Fruit fly (Drosophila melanogaster): ENCODE data around the gene mtgo.

Gene mtgo

dm6 chr2L:16620384-16620908 lies 75.6 kb downstream of the mtgo start (continued):
- TF ChIP-seq jim (GFP tag; optimal IDR thresholded peaks at IDR 0.05) (peak; percentile 77), foxo (GFP tag; optimal IDR thresholded peaks at IDR 0.05) (peak; percentile 0 to 80), dmrt93B (GFP tag; optimal IDR thresholded peaks at IDR 0.05) (peak; percentile 88), Mio (GFP tag; optimal IDR thresholded peaks at IDR 0.05) (no peak), HLH106 (tag; optimal IDR thresholded peaks at IDR 0.05) (peak; percentile 94), h (GFP tag; optimal IDR thresholded peaks at IDR 0.05) (peak; percentile 94), lola (GFP tag; optimal IDR thresholded peaks at IDR 0.05) (no peak), Hr83 (GFP tag; optimal IDR thresholded peaks at IDR 0.05; ENCODE audit: poor library complexity, severe bottlenecking) (no peak), CrebA (GFP tag; optimal IDR thresholded peaks at IDR 0.05; ENCODE audit: borderline replicate concordance) (peak; percentile 8)

DNA sequence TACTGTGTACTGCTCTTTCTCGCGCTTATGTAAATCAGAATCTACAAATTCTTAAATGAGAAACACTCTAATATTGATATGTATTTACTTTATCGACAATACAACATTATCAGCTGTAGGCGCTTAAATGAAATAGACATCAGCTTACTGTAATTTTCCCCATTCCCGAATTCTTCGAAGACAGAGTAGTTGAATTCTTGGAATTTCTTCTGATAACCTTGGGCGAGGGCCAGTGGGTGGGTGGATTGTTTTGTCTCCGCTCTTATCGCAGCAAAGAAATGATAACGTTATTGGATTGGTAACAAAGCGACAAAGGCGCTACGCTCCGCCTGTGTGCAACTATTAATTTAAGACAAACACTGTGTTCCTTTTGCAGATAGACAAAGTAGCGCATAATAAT lies 76.6 kb downstream of the mtgo start:
- TF ChIP-seq Dif (GFP tag; optimal IDR thresholded peaks at IDR 0.05; ENCODE audit: partially characterized antibody) (no peak), Jra (GFP tag; optimal IDR thresholded peaks at IDR 0.05) (no peak), ey (GFP tag; optimal IDR thresholded peaks at IDR 0.05) (no peak)

- TF ChIP-seq pan (optimal IDR thresholded peaks at IDR 0.05): no peak
- peak; percentile 88 for TF ChIP-seq Dfd (GFP tag; optimal IDR thresholded peaks at IDR 0.05)
- TF ChIP-seq jim (GFP tag; optimal IDR thresholded peaks at IDR 0.05): no peak
- TF ChIP-seq CrebA (GFP tag; optimal IDR thresholded peaks at IDR 0.05; ENCODE audit: borderline replicate concordance): no peak
Measured at dm6 chr2L:16622162-16622561, 77.3 kb downstream of the mtgo start.

DNA sequence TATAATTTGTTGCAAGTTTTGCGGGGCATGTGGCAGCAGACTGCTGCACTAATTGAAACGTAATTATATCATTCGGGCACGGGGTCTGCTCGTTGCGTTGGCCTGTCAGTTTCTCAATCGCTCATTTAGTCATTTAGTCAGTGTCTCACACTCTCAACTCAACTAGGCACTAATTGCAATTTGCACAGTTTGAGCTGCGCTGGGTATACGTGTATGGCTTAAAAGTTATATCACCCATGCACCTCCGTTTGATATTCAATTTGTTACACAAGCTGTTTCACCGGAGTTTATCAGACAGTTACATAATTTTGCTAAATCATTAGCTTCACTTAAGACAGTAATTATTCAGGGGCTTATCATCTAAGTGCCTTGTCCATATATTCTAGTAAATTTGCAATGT lies 83.1 kb downstream of the mtgo start:
- TF ChIP-seq Rel (GFP tag; optimal IDR thresholded peaks at IDR 0.05) (no peak), Rel (tag; optimal IDR thresholded peaks at IDR 0.05) (no peak), N (GFP tag; optimal IDR thresholded peaks at IDR 0.05) (no peak), Hr83 (GFP tag; optimal IDR thresholded peaks at IDR 0.05; ENCODE audit: poor library complexity, severe bottlenecking) (no peak), psq (GFP tag; optimal IDR thresholded peaks at IDR 0.05) (no peak), tai (GFP tag; optimal IDR thresholded peaks at IDR 0.05) (no peak), dmrt93B (GFP tag; optimal IDR thresholded peaks at IDR 0.05) (no peak), Hr78 (GFP tag; optimal IDR thresholded peaks at IDR 0.05) (no peak), Myc (optimal IDR thresholded peaks at IDR 0.05) (no peak), Dif (GFP tag; optimal IDR thresholded peaks at IDR 0.05; ENCODE audit: partially characterized antibody) (no peak), brk (GFP tag; optimal IDR thresholded peaks at IDR 0.05) (no peak), dl (GFP tag; optimal IDR thresholded peaks at IDR 0.05; ENCODE audit: insufficient read depth in 1 of 2, partially characterized antibody in 2 of 2) (no peak), fru (GFP tag; optimal IDR thresholded peaks at IDR 0.05) (no peak), Abd-B (GFP tag; optimal IDR thresholded peaks at IDR 0.05) (no peak), woc (GFP tag; optimal IDR thresholded peaks at IDR 0.05) (no peak), rgr (GFP tag; optimal IDR thresholded peaks at IDR 0.05) (no peak), HLH106 (tag; optimal IDR thresholded peaks at IDR 0.05) (no peak)

dm6 chr2L:16629176-16629575 lies 84.4 kb downstream of the mtgo start:
- TF ChIP-seq Dfd (GFP tag; optimal IDR thresholded peaks at IDR 0.05) (no peak), GATAd (GFP tag; optimal IDR thresholded peaks at IDR 0.05) (no peak), OdsH (GFP tag; optimal IDR thresholded peaks at IDR 0.05) (peak; percentile 35), Hr78 (GFP tag; optimal IDR thresholded peaks at IDR 0.05) (no peak), rgr (GFP tag; optimal IDR thresholded peaks at IDR 0.05) (peak; percentile 10), h (GFP tag; optimal IDR thresholded peaks at IDR 0.05) (peak; percentile 11), brk (GFP tag; optimal IDR thresholded peaks at IDR 0.05) (no peak)

dm6 chr2L:16637335-16637734 lies 92.5 kb downstream of the mtgo start:
- no peak for TF ChIP-seq dl (GFP tag; optimal IDR thresholded peaks at IDR 0.05; ENCODE audit: insufficient read depth in 1 of 2, partially characterized antibody in 2 of 2)
- no peak for TF ChIP-seq N (GFP tag; optimal IDR thresholded peaks at IDR 0.05)
- TF ChIP-seq foxo (GFP tag; optimal IDR thresholded peaks at IDR 0.05): no peak
- TF ChIP-seq sage (GFP tag; optimal IDR thresholded peaks at IDR 0.05): no peak
- no peak for TF ChIP-seq Dif (GFP tag; optimal IDR thresholded peaks at IDR 0.05; ENCODE audit: partially characterized antibody)
- no peak for TF ChIP-seq ey (GFP tag; optimal IDR thresholded peaks at IDR 0.05)
- TF ChIP-seq br (GFP tag; optimal IDR thresholded peaks at IDR 0.05): no peak
- no peak for TF ChIP-seq Rel (GFP tag; optimal IDR thresholded peaks at IDR 0.05)
- peak; percentile 20 for TF ChIP-seq Rel (tag; optimal IDR thresholded peaks at IDR 0.05)
- no peak for TF ChIP-seq Abd-B (GFP tag; optimal IDR thresholded peaks at IDR 0.05)
- no peak for TF ChIP-seq Vsx2 (GFP tag; optimal IDR thresholded peaks at IDR 0.05; ENCODE audit: partially characterized antibody)
- TF ChIP-seq psq (GFP tag; optimal IDR thresholded peaks at IDR 0.05): peak; percentile 55
- no peak for TF ChIP-seq rgr (GFP tag; optimal IDR thresholded peaks at IDR 0.05)
- no peak for TF ChIP-seq fru (GFP tag; optimal IDR thresholded peaks at IDR 0.05)
- TF ChIP-seq brk (GFP tag; optimal IDR thresholded peaks at IDR 0.05): no peak
- TF ChIP-seq CrebA (GFP tag; optimal IDR thresholded peaks at IDR 0.05; ENCODE audit: borderline replicate concordance): no peak
- no peak for TF ChIP-seq GATAd (GFP tag; optimal IDR thresholded peaks at IDR 0.05)
- TF ChIP-seq lola (GFP tag; optimal IDR thresholded peaks at IDR 0.05): no peak

Measured in whole organism, wandering third instar larva.